Worm (Caenorhabditis elegans) whole organism, midembryonic: ENCODE data around the gene K07H8.5.

Source experiments
- T22C8.4 ChIP-seq: fragments of 200-800 bp; sonication (Bioruptor generic); IDR thresholded peaks from 2 replicates; pipeline ENCODE4 v1.3.6; 2022; ENCODE audit warnings: missing genetic modification characterization, missing compliant biosample characterization
- cog-1 ChIP-seq: sonication (generic microtip); optimal IDR thresholded peaks from 2 replicates; lab custom pipeline; 2016; ENCODE audit warnings: missing genetic modification characterization, missing compliant biosample characterization
- flt-1 ChIP-seq: fragments of 200-800 bp; sonication (Bioruptor generic); IDR thresholded peaks from 2 replicates; pipeline ENCODE4 v1.3.6; 2022; ENCODE audit warnings: missing genetic modification characterization, missing compliant biosample characterization
- klf-2 ChIP-seq: fragments of 200-800 bp; sonication (Bioruptor generic); conservative IDR thresholded peaks from 2 replicates; pipeline ENCODE4 v1.3.6; 2022; ENCODE audit warnings: missing genetic modification reagents, missing genetic modification characterization, missing compliant biosample characterization
- med-1 ChIP-seq: sonication (generic microtip); optimal IDR thresholded peaks from 2 replicates; lab custom pipeline; 2017; ENCODE audit warnings: missing genetic modification characterization, mild to moderate bottlenecking, missing compliant biosample characterization, antibody characterized with exemption, missing genetic modification reagents; ENCODE audit not compliant: insufficient read depth
- ref-1 ChIP-seq: fragments of 200-800 bp; sonication (Bioruptor generic); conservative IDR thresholded peaks from 2 replicates; pipeline ENCODE4 v1.3.6; 2022; ENCODE audit warnings: missing genetic modification reagents, missing genetic modification characterization, missing compliant biosample characterization
- tab-1 ChIP-seq: fragments of 200-800 bp; sonication (Bioruptor generic); IDR thresholded peaks from 2 replicates; pipeline ENCODE4 v1.3.6; 2022; ENCODE audit warnings: missing genetic modification characterization, missing compliant biosample characterization
- ztf-23 ChIP-seq: fragments of 200-800 bp; sonication (Bioruptor generic); IDR thresholded peaks from 2 replicates; pipeline ENCODE4 v1.3.6; 2022; ENCODE audit warnings: missing genetic modification reagents, missing genetic modification characterization, missing compliant biosample characterization
- ztf-29 ChIP-seq: fragments of 200-800 bp; sonication (Bioruptor generic); IDR thresholded peaks from 2 replicates; pipeline ENCODE4 v1.3.6; 2022; ENCODE audit warnings: missing genetic modification reagents, missing genetic modification characterization, missing compliant biosample characterization

The K07H8.5 gene

DNA sequence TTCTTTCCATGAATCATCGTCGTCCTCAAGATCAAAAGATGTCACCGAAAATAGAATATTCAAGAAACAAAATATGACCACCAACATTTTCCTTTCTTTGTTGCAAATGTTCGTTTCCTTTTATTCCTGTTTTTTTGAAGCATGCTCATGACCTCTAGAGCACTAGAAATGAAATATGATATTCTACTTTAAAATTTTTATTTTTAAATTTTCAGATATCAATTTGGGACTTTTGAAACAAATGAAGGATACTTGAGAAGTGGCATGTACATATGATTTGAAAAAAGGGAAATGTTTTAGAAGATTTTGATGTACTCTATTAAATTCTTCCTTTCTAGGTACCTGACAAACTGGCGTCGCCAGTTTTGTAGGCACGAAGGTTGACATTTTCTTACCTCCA, 7.1 kb downstream of the K07H8.5 start, which contains the start of gene K07H8.11:
TSS of gene K07H8.11 (minus strand) at position 101 of the 400 bp plus-strand sequence.
- TF ChIP-seq tab-1 (GFP tag; lab: Robert Waterston, UW) (no peak), ref-1 (GFP tag; lab: Robert Waterston, UW) (no peak), ztf-29 (GFP tag; lab: Robert Waterston, UW) (no peak), cog-1 (tag; lab: Kevin White, UChicago) (no peak), flt-1 (GFP tag; lab: Robert Waterston, UW) (no peak), klf-2 (GFP tag; lab: Robert Waterston, UW) (no peak), ztf-23 (GFP tag; lab: Robert Waterston, UW) (no peak), med-1 (GFP tag; lab: Kevin White, UChicago) (no peak), T22C8.4 (GFP tag; lab: Robert Waterston, UW) (no peak)

DNA sequence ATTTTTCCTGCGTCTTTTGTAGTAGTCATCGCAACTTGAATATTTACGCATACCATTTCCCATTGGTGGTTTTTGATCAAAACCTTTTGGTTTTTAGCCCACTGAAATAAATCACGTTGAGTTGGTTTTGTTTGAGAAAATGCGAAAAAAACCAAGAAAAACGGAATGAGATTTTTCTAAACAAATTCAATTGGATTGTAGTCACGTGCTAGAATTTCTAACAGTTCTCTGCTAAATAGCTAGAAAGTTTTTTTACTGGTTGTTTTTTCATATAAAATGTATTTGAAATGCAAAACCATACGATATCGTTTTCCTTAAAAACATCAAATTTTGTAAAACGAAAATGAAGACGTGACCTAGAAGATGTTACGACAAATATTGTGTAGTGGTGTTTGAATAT, 8.5 kb downstream of the K07H8.5 start, which contains the start of gene K07H8.12:
TSS of gene K07H8.12 (minus strand) at position 101 of the 400 bp plus-strand sequence.
- TF ChIP-seq ztf-23 (GFP tag; lab: Robert Waterston, UW) (no peak), ztf-29 (GFP tag; lab: Robert Waterston, UW) (no peak), med-1 (GFP tag; lab: Kevin White, UChicago) (no peak), flt-1 (GFP tag; lab: Robert Waterston, UW) (no peak), klf-2 (GFP tag; lab: Robert Waterston, UW) (no peak), ref-1 (GFP tag; lab: Robert Waterston, UW) (no peak), cog-1 (tag; lab: Kevin White, UChicago) (no peak), tab-1 (GFP tag; lab: Robert Waterston, UW) (no peak), T22C8.4 (GFP tag; lab: Robert Waterston, UW) (no peak)

DNA sequence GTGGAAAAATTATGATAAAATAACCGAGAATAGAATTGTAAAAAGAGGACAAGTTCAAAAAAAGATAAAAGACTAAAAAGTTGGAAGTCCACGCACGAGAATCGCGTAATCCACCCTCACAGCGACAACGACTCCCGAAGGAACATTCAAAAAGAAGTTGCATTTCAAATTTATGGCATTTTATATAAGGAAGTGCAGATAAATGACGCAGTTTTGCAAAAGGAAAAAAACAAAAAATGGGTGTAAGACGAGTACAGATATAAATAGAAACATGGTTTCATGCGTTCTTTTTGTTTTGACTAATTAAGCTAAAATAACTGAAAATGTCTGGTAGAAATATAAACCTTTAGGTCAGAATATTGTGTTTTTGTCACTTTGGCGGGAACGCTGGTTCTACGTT, 15.1 kb downstream of the K07H8.5 start:
- no peak for TF ChIP-seq ztf-29 (GFP tag; lab: Robert Waterston, UW)

DNA sequence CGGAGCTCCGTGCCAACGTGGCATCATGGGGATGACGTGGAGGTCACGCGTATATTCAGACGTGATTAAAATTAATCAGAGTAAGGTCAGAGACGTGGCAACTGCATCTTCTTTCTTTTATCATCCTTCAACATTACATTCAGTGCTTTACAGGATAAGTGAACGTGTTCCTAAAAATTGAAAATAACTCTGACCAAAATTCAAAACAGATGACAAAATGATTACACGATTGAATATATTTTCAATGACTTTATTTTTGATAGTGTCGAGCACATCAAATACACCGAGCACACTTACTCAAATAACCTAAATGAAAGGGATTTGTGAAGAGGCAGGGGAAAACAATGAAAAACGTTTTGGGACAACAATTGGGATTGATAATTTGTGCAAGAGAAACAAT, 18.2 kb downstream of the K07H8.5 start, which contains the start of gene K07H8.9:
TSS of gene K07H8.9 (minus strand) at position 125 of the 400 bp plus-strand sequence.
- TF ChIP-seq tab-1 (GFP tag; lab: Robert Waterston, UW) (no peak), T22C8.4 (GFP tag; lab: Robert Waterston, UW) (no peak), med-1 (GFP tag; lab: Kevin White, UChicago) (no peak), ztf-23 (GFP tag; lab: Robert Waterston, UW) (no peak), cog-1 (tag; lab: Kevin White, UChicago) (no peak), flt-1 (GFP tag; lab: Robert Waterston, UW) (no peak), klf-2 (GFP tag; lab: Robert Waterston, UW) (no peak), ref-1 (GFP tag; lab: Robert Waterston, UW) (no peak), ztf-29 (GFP tag; lab: Robert Waterston, UW) (no peak)

DNA sequence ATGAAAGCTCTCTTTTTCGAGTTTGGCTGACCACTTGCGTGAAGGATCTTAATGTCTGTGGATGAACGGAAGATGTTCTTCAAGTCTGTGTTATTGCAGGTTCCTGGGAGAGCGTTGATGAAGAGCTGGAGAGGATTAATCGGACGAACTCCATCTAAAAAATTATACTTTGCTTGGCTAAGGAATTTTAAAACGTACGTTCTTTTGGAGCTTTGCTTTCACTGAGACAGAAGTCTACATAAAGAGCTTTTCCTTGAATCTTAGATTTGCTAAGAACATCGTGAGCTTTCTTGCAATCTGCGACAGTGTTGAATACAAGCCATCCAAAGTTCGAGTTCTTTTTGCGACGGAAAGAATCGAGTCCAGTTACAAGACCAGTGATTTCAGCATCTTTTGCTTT, 19.2 kb downstream of the K07H8.5 start:
- TF ChIP-seq med-1 (GFP tag; lab: Kevin White, UChicago), result no peak
- TF ChIP-seq cog-1 (tag; lab: Kevin White, UChicago), result no peak
- TF ChIP-seq T22C8.4 (GFP tag; lab: Robert Waterston, UW), result no peak
- TF ChIP-seq tab-1 (GFP tag; lab: Robert Waterston, UW), result no peak
- no peak for TF ChIP-seq flt-1 (GFP tag; lab: Robert Waterston, UW)

DNA sequence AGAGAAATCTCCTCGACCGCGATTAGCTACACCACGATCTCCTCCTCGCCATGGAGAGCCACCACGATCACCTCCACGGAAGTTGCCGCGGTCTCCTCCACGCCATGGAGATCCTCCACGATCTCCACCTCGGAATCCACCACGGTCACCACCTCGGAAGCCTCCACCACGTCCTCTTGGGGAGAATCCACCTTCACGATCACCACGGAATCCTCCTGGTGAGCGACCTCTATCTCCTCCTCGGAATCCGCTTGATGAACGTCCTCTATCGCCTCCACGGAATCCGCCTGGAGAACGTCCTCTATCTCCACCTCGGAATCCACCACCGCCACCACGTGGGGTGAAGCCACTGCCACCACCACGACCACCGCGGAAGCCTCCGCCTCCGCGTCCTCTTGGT, 21.0 kb downstream of the K07H8.5 start:
- TF ChIP-seq ztf-23 (GFP tag; lab: Robert Waterston, UW), result no peak

DNA sequence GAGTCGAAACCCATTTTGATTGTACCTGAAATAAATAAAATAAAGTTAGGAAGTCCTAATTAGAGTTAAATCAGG, 21.2 kb downstream of the K07H8.5 start, which contains the start of gene nucl-1:
TSS of gene nucl-1 (minus strand) at position 26 of the 75 bp plus-strand sequence.
- TF ChIP-seq med-1 (GFP tag; lab: Kevin White, UChicago) (no peak), ref-1 (GFP tag; lab: Robert Waterston, UW) (no peak), tab-1 (GFP tag; lab: Robert Waterston, UW) (no peak), klf-2 (GFP tag; lab: Robert Waterston, UW) (no peak), cog-1 (tag; lab: Kevin White, UChicago) (no peak), flt-1 (GFP tag; lab: Robert Waterston, UW) (no peak), ztf-23 (GFP tag; lab: Robert Waterston, UW) (no peak), T22C8.4 (GFP tag; lab: Robert Waterston, UW) (no peak), ztf-29 (GFP tag; lab: Robert Waterston, UW) (no peak)

DNA sequence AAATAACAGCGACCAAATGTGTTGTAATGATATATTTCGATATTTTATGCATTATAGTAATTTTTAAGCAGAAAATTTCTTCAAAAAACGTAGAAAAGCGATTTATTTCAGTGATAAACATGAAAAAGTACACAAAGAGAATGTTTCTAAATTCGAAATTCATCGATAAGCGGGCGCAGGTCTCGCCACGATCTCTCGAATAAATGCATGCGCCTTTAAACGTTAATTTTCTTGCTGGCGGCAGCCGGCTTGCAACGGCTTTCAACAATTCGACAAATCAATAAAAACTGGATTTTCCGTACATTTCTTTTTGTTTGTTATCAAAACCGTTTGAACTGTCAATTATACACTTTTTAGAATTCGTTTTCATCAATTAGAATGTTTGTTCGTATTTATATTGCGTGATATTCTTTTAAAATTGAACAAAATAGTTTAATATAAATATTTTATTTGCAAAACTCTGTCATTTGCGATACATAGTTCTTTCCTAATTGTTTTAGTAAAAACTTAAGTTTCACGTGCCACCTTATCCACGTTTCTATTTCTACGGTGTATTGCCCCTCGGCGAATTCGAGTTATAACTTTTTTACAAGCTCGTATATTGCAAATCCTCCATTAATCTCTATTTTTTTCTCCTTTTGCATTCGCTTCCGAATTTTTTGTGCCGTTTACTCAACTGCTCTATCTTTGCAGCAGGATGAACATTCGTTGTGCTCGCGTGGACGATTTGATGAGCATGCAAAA, 21.6 kb downstream of the K07H8.5 start, which contains the start of gene daf-31:
TSS of gene daf-31 (plus strand) at position 694 of the 744 bp plus-strand sequence.
- no peak for TF ChIP-seq cog-1 (tag; lab: Kevin White, UChicago)
- TF ChIP-seq ztf-29 (GFP tag; lab: Robert Waterston, UW), result 0 out of 2 replicates have a peak, but pooled peaks have one; percentile 39

DNA sequence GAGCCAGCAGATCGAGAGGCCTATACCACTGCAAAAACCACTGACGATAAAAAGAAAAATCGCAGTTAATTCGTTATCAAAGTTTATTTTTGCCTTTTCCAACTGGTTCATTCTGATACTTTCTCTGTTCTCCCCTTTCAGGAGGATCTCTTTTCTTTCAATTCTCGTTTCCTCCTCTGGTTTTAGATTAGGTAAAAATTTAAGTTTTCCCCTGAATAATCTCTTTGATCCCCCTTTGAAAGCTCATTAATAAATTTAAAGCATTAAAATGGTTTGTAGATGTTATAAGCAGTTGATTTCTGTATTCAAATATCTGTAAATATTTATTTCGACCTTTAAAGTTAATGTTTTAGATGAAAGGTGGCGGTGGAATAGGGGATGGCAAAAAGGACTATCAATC, 23.1 kb downstream of the K07H8.5 start, which contains the start of gene K07H8.2:
TSS of gene K07H8.2 (plus strand) at position 301 of the 400 bp plus-strand sequence.
- TF ChIP-seq ztf-29 (GFP tag; lab: Robert Waterston, UW), result no peak
- TF ChIP-seq med-1 (GFP tag; lab: Kevin White, UChicago), result no peak
- TF ChIP-seq klf-2 (GFP tag; lab: Robert Waterston, UW), result no peak
- TF ChIP-seq ztf-23 (GFP tag; lab: Robert Waterston, UW), result no peak
- no peak for TF ChIP-seq flt-1 (GFP tag; lab: Robert Waterston, UW)
- no peak for TF ChIP-seq ref-1 (GFP tag; lab: Robert Waterston, UW)

DNA sequence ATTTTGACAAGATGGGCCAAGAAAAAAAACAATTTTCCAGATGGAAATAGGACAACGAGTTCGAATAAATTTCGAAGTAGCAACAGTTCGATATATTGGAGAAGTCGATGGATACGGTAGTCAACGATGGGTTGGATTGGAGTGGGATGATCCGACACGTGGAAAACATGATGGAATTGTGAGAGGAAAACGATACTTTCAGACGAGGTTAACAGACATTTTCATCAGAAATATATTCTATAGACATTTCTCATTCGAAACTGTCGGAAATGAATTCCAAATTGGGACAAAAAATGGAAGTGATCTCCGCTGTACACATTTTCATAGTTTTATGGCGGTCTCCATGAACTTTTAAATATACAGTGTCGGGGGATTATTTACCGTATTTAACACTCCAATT, 26.5 kb downstream of the K07H8.5 start, which contains the start of gene tbce-1:
TSS of gene tbce-1 (plus strand) at position 41 of the 400 bp plus-strand sequence.
- TF ChIP-seq T22C8.4 (GFP tag; lab: Robert Waterston, UW) (no peak), klf-2 (GFP tag; lab: Robert Waterston, UW) (no peak), med-1 (GFP tag; lab: Kevin White, UChicago) (no peak), cog-1 (tag; lab: Kevin White, UChicago) (no peak), flt-1 (GFP tag; lab: Robert Waterston, UW) (no peak), ztf-29 (GFP tag; lab: Robert Waterston, UW) (no peak), tab-1 (GFP tag; lab: Robert Waterston, UW) (no peak), ref-1 (GFP tag; lab: Robert Waterston, UW) (no peak), ztf-23 (GFP tag; lab: Robert Waterston, UW) (no peak)
